Fruit fly (Drosophila melanogaster) whole organism, prepupa: ENCODE data around the gene CG10959.

Experiments used
- Blimp-1 ChIP-seq: fragments of 200-800 bp; sonication (Bioruptor generic); optimal IDR thresholded peaks from 3 replicates; lab custom pipeline; 2017; ENCODE audit warnings: missing biosample characterization, missing genetic modification characterization, mild to moderate bottlenecking, moderate library complexity, missing genetic modification reagents
- CG10631 ChIP-seq: fragments of 200-800 bp; sonication (Bioruptor generic); optimal IDR thresholded peaks from 2 replicates; lab custom pipeline; 2016; ENCODE audit warnings: missing biosample characterization, missing genetic modification characterization
- CG10669 ChIP-seq: fragments of 200-800 bp; sonication (Bioruptor generic); optimal IDR thresholded peaks from 3 replicates; lab custom pipeline; 2018; ENCODE audit warnings: missing biosample characterization, mild to moderate bottlenecking, missing genetic modification characterization, moderate library complexity
- CG11294 ChIP-seq: fragments of 200-800 bp; sonication (Bioruptor generic); IDR thresholded peaks from 2 replicates; pipeline ENCODE4 v1.3.6; 2022; ENCODE audit warnings: missing biosample characterization, missing genetic modification characterization
- CG11762 ChIP-seq: fragments of 200-800 bp; sonication (Bioruptor generic); optimal IDR thresholded peaks from 3 replicates; lab custom pipeline; 2016; ENCODE audit warnings: missing biosample characterization, missing genetic modification characterization; ENCODE audit not compliant: insufficient read depth
- CG1621 ChIP-seq: fragments of 200-800 bp; sonication (Bioruptor generic); optimal IDR thresholded peaks from 3 replicates; lab custom pipeline; 2018; ENCODE audit warnings: missing biosample characterization, mild to moderate bottlenecking, missing genetic modification characterization
- CG34406 ChIP-seq: fragments of 200-800 bp; sonication (Bioruptor generic); optimal IDR thresholded peaks from 3 replicates; lab custom pipeline; 2016; ENCODE audit warnings: missing biosample characterization, missing genetic modification characterization
- CG3919 ChIP-seq: fragments of 200-800 bp; sonication (Bioruptor generic); optimal IDR thresholded peaks from 3 replicates; lab custom pipeline; 2016; ENCODE audit warnings: missing biosample characterization, missing genetic modification characterization
- CG4318 ChIP-seq: fragments of 200-800 bp; sonication (Bioruptor generic); optimal IDR thresholded peaks from 3 replicates; lab custom pipeline; 2017; ENCODE audit warnings: missing biosample characterization, mild to moderate bottlenecking, missing genetic modification characterization
- CG6163 ChIP-seq: fragments of 200-800 bp; sonication (Bioruptor generic); IDR thresholded peaks from 3 replicates; pipeline ENCODE4 v1.3.6; 2022; ENCODE audit warnings: missing biosample characterization, missing genetic modification characterization
- CG6276 ChIP-seq: fragments of 200-800 bp; sonication (Bioruptor generic); optimal IDR thresholded peaks from 2 replicates; lab custom pipeline; 2017; ENCODE audit warnings: missing biosample characterization, mild to moderate bottlenecking, missing genetic modification characterization
- CG6808 ChIP-seq: fragments of 200-800 bp; sonication (Bioruptor generic); optimal IDR thresholded peaks from 3 replicates; lab custom pipeline; 2017; ENCODE audit warnings: missing biosample characterization, missing genetic modification characterization, mild to moderate bottlenecking, moderate library complexity, missing genetic modification reagents
- CG6854 ChIP-seq: fragments of 200-800 bp; sonication (Bioruptor generic); optimal IDR thresholded peaks from 2 replicates; lab custom pipeline; 2017; ENCODE audit warnings: missing biosample characterization, mild to moderate bottlenecking, missing genetic modification characterization
- CG7368 ChIP-seq: fragments of 200-800 bp; sonication (Bioruptor generic); optimal IDR thresholded peaks from 3 replicates; lab custom pipeline; 2016; ENCODE audit warnings: missing biosample characterization, missing genetic modification characterization
- CG8119 ChIP-seq: fragments of 200-800 bp; sonication (Bioruptor generic); IDR thresholded peaks from 3 replicates; pipeline ENCODE4 v1.3.6; 2022; ENCODE audit warnings: missing biosample characterization, missing genetic modification characterization
- CG8319 ChIP-seq: fragments of 200-800 bp; sonication (Bioruptor generic); optimal IDR thresholded peaks from 3 replicates; lab custom pipeline; 2016; ENCODE audit warnings: missing biosample characterization, missing genetic modification characterization
- CG8632 ChIP-seq: fragments of 200-800 bp; sonication (Bioruptor generic); optimal IDR thresholded peaks from 3 replicates; lab custom pipeline; 2016; ENCODE audit warnings: missing biosample characterization, missing genetic modification characterization
- Eip78C ChIP-seq: fragments of 200-800 bp; sonication (Bioruptor generic); peaks from one replicate; lab custom pipeline; 2016; ENCODE audit warnings: missing biosample characterization, missing genetic modification characterization
- Eip93F ChIP-seq: fragments of 200-800 bp; sonication (Bioruptor generic); optimal IDR thresholded peaks from 2 replicates; lab custom pipeline; 2016; ENCODE audit warnings: missing biosample characterization, mild to moderate bottlenecking, missing genetic modification characterization
- Hr39 ChIP-seq: fragments of 200-800 bp; sonication (Bioruptor generic); optimal IDR thresholded peaks from 2 replicates; lab custom pipeline; 2016; ENCODE audit warnings: missing biosample characterization, missing genetic modification characterization
- Hr4 ChIP-seq: fragments of 200-800 bp; sonication (Bioruptor generic); optimal IDR thresholded peaks from 3 replicates; lab custom pipeline; 2016; ENCODE audit warnings: missing biosample characterization, missing genetic modification characterization
- Lpt ChIP-seq: fragments of 200-800 bp; sonication (Bioruptor generic); optimal IDR thresholded peaks from 3 replicates; lab custom pipeline; 2016; ENCODE audit warnings: missing biosample characterization, missing genetic modification characterization
- Met ChIP-seq: fragments of 200-800 bp; sonication (Bioruptor generic); optimal IDR thresholded peaks from 3 replicates; lab custom pipeline; 2016; ENCODE audit warnings: missing biosample characterization, missing genetic modification characterization
- OdsH ChIP-seq: fragments of 200-800 bp; sonication (Bioruptor generic); optimal IDR thresholded peaks from 3 replicates; lab custom pipeline; 2016; ENCODE audit warnings: missing biosample characterization, missing genetic modification characterization
- Smox ChIP-seq: fragments of 200-800 bp; sonication (Bioruptor generic); optimal IDR thresholded peaks from 3 replicates; lab custom pipeline; 2016; ENCODE audit warnings: missing biosample characterization, missing genetic modification characterization
- Sox102F ChIP-seq: fragments of 200-800 bp; sonication (Bioruptor generic); optimal IDR thresholded peaks from 2 replicates; lab custom pipeline; 2016; ENCODE audit warnings: missing biosample characterization, mild to moderate bottlenecking, missing genetic modification characterization
- Sox14 ChIP-seq: fragments of 200-800 bp; sonication (Bioruptor generic); optimal IDR thresholded peaks from 3 replicates; lab custom pipeline; 2016; ENCODE audit warnings: missing biosample characterization, missing genetic modification characterization
- achi ChIP-seq: fragments of 200-800 bp; sonication (Bioruptor generic); optimal IDR thresholded peaks from 3 replicates; lab custom pipeline; 2016; ENCODE audit warnings: missing biosample characterization, missing genetic modification characterization
- acj6 ChIP-seq: fragments of 200-800 bp; sonication (Bioruptor generic); optimal IDR thresholded peaks from 3 replicates; lab custom pipeline; 2016; ENCODE audit warnings: missing biosample characterization, missing genetic modification characterization
- cyc ChIP-seq: fragments of 200-800 bp; sonication (Bioruptor generic); optimal IDR thresholded peaks from 3 replicates; lab custom pipeline; 2016; ENCODE audit warnings: missing biosample characterization, missing genetic modification characterization
- dac ChIP-seq: fragments of 200-800 bp; sonication (Bioruptor generic); optimal IDR thresholded peaks from 2 replicates; lab custom pipeline; 2017; ENCODE audit warnings: missing biosample characterization, mild to moderate bottlenecking, missing genetic modification characterization
- eg ChIP-seq: fragments of 200-800 bp; sonication (Bioruptor generic); IDR thresholded peaks from 3 replicates; pipeline ENCODE4 v1.3.6; 2022; ENCODE audit warnings: missing biosample characterization, missing genetic modification characterization
- esn ChIP-seq: fragments of 200-800 bp; sonication (Bioruptor generic); optimal IDR thresholded peaks from 2 replicates; lab custom pipeline; 2016; ENCODE audit warnings: missing biosample characterization, mild to moderate bottlenecking, missing genetic modification characterization, moderate library complexity
- fd59A ChIP-seq: fragments of 200-800 bp; sonication (Bioruptor generic); optimal IDR thresholded peaks from 2 replicates; lab custom pipeline; 2017; ENCODE audit warnings: missing biosample characterization, mild to moderate bottlenecking, missing genetic modification characterization, missing genetic modification reagents
- fd85E ChIP-seq: fragments of 200-800 bp; sonication (Bioruptor generic); optimal IDR thresholded peaks from 3 replicates; lab custom pipeline; 2016; ENCODE audit warnings: missing biosample characterization, missing genetic modification characterization
- fkh ChIP-seq: fragments of 200-800 bp; sonication (Bioruptor generic); optimal IDR thresholded peaks from 3 replicates; lab custom pipeline; 2017; ENCODE audit warnings: missing biosample characterization, mild to moderate bottlenecking, missing genetic modification characterization, moderate library complexity
- net ChIP-seq: fragments of 200-800 bp; sonication (Bioruptor generic); optimal IDR thresholded peaks from 3 replicates; lab custom pipeline; 2016; ENCODE audit warnings: missing biosample characterization, missing genetic modification characterization
- pdm3 ChIP-seq: fragments of 200-800 bp; sonication (Bioruptor generic); optimal IDR thresholded peaks from 3 replicates; lab custom pipeline; 2016; ENCODE audit warnings: missing biosample characterization, missing genetic modification characterization
- salr ChIP-seq, 2 experiments: fragments of 200-800 bp; sonication (Bioruptor generic); optimal IDR thresholded peaks; 3 replicates each; lab custom pipeline; 2016 to 2018; ENCODE audit warnings: missing biosample characterization in 2 of 2, missing genetic modification characterization in 2 of 2, mild to moderate bottlenecking in 1 of 2
- svp ChIP-seq: fragments of 200-800 bp; sonication (Bioruptor generic); peaks from one replicate; lab custom pipeline; 2016; ENCODE audit warnings: missing biosample characterization, missing genetic modification characterization
- topi ChIP-seq: fragments of 200-800 bp; sonication (Bioruptor generic); optimal IDR thresholded peaks from 3 replicates; lab custom pipeline; 2016; ENCODE audit warnings: missing biosample characterization, missing genetic modification characterization
- vri ChIP-seq: fragments of 200-800 bp; sonication (Bioruptor generic); optimal IDR thresholded peaks from 3 replicates; lab custom pipeline; 2016; ENCODE audit warnings: missing biosample characterization, mild to moderate bottlenecking, missing genetic modification characterization

CG10959 gene

DNA sequence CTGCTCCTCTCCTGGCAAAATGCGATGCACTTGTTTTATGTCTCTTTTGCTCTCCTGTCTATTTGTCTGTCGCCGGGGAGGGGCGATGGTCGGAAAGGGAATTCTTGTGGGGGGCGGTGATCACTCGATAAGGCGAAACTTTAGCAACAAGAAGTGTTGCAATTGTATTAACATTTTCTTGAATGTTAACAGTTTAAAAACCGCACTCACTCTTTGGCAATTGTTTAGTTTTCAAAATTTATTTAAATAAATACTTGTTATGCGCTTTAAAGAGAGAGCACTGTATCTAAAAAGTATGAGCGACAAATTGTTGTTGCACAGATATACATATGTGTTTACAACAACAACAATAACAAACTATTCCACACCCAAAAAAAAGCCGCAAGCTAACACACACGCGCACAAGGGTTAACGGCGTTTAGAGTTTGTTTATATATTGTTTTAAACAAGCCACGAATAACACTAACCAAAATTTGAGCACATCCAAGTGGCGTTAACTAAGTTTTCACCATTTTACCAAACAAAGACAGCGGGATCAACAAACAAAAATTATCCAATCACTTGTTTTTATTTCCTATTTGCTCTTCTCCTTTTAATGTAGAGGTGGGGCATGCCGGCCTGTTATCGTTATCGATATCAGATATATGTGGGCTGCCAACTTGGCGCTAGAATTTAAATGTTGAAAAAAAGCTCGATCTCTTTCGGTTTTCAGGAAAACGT is 46.9 kb upstream of the CG10959 start, which contains the start of gene CG2258 (continued):
- peak; percentile 90 for TF ChIP-seq Sox14 (GFP tag; lab: Kevin White, UChicago)
- TF ChIP-seq CG6854 (GFP tag; lab: Kevin White, UChicago), result no peak
- TF ChIP-seq fd59A, result peak; percentile 85
- TF ChIP-seq CG10669 (GFP tag; lab: Kevin White, UChicago), result peak; percentile 90
- peak; percentile 90 for TF ChIP-seq Lpt (GFP tag; lab: Kevin White, UChicago)
- TF ChIP-seq pdm3 (GFP tag; lab: Kevin White, UChicago), result peak; percentile 94
- TF ChIP-seq Sox102F (GFP tag; lab: Kevin White, UChicago), result peak; percentile 75
- TF ChIP-seq acj6 (GFP tag; lab: Kevin White, UChicago), result peak; percentile 92
- TF ChIP-seq CG11294 (GFP tag; lab: Robert Waterston, UW), result peak; percentile 93
- peak; percentile 54 for TF ChIP-seq fd85E (GFP tag; lab: Kevin White, UChicago)
- no peak for TF ChIP-seq Smox (GFP tag; lab: Kevin White, UChicago)
- TF ChIP-seq CG8119 (GFP tag; lab: Robert Waterston, UW), result peak; percentile 97
- peak; percentile 98 for TF ChIP-seq eg (GFP tag; lab: Robert Waterston, UW)
- TF ChIP-seq CG6808 (GFP tag; lab: Kevin White, UChicago), result peak; percentile 88
- peak; percentile 89 for TF ChIP-seq fkh
- peak; percentile 97 for TF ChIP-seq Eip78C (GFP tag; lab: Kevin White, UChicago)
- peak; percentile 85 for TF ChIP-seq Hr4 (GFP tag; lab: Kevin White, UChicago)
- peak; percentile 91 for TF ChIP-seq CG10631 (GFP tag; lab: Kevin White, UChicago)
- TF ChIP-seq achi (GFP tag; lab: Kevin White, UChicago), result peak; percentile 90
- TF ChIP-seq vri, result peak; percentile 61
- peak; percentile 93 for TF ChIP-seq net (GFP tag; lab: Kevin White, UChicago)
- TF ChIP-seq CG11762, result peak; percentile 72
- TF ChIP-seq Hr39 (GFP tag; lab: Kevin White, UChicago), result peak; percentile 75
- peak; percentile 80 for TF ChIP-seq esn
- peak; percentile 24 for TF ChIP-seq Blimp-1
- TF ChIP-seq CG6276 (GFP tag; lab: Kevin White, UChicago), result peak; percentile 92
- peak; percentile 89 for TF ChIP-seq svp (GFP tag; lab: Kevin White, UChicago)
- TF ChIP-seq, all 60 proteins: peak for 57

DNA sequence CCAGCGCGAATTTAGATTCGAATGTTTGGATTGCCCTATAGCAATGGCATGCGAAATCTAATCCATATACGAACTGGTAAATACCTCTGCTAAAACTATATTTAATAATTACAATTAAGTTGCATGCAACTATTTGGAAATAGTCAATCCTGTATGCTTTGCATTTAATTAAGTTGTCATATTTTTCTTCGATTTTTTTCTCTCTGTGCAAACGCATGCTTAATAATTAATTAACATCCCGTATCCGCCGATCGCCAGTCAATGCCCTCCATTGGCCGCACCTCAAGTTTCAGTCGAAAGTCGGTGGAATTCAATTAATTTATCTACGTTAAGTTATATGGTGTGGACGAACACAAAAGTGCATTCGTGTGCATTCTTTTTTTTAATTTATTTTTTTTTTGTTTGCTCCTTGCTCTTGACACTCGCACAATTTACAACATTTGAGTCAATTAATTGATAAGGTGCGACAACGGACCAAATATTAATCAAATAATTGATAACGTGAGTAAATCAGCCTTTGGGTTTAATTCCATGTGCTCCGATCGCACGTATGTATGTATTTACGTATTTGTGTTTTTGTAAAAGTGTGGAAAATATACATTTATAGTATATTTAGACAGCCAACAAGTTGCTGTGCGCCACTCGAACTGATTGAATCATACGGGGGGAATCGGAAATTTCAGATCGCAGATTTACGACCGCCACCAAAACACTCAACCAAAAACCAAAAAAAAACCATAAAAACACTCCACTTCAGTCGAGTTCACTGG is 42.1 kb upstream of the CG10959 start:
- TF ChIP-seq CG7368 (GFP tag; lab: Kevin White, UChicago) (no peak), topi (GFP tag; lab: Kevin White, UChicago) (peak; percentile 15), dac (no peak), fkh (peak; percentile 45), CG6276 (GFP tag; lab: Kevin White, UChicago) (no peak), Sox14 (GFP tag; lab: Kevin White, UChicago) (no peak), svp (GFP tag; lab: Kevin White, UChicago) (peak; percentile 11), CG34406 (GFP tag; lab: Kevin White, UChicago) (no peak), CG6808 (GFP tag; lab: Kevin White, UChicago) (no peak), CG1621 (tag; lab: Kevin White, UChicago) (no peak), CG6163 (GFP tag; lab: Robert Waterston, UW) (peak; percentile 24; the same call in 1 of the 3 replicates), esn (peak; percentile 3), CG3919 (GFP tag; lab: Kevin White, UChicago) (no peak), Eip93F (GFP tag; lab: Kevin White, UChicago) (peak; percentile 55), vri (peak; percentile 78), OdsH (GFP tag; lab: Kevin White, UChicago) (no peak), salr (GFP tag; optimal IDR thresholded peaks at IDR 0.05; lab: Kevin White, UChicago) (no peak), CG4318 (no peak), Eip78C (GFP tag; lab: Kevin White, UChicago) (peak; percentile 54), Smox (GFP tag; lab: Kevin White, UChicago) (no peak), CG6854 (GFP tag; lab: Kevin White, UChicago) (no peak), cyc (no peak), Met (GFP tag; lab: Kevin White, UChicago) (peak; percentile 17), CG10631 (GFP tag; lab: Kevin White, UChicago) (no peak), CG8119 (GFP tag; lab: Robert Waterston, UW) (no peak), CG8319 (no peak), CG11294 (GFP tag; lab: Robert Waterston, UW) (no peak), Lpt (GFP tag; lab: Kevin White, UChicago) (no peak), CG11762 (no peak), Blimp-1 (no peak), CG8632 (GFP tag; lab: Kevin White, UChicago) (no peak)
